Worm (Caenorhabditis elegans) whole organism, early embryonic: Measurements from ENCODE around the gene fbxa-155.

Source experiments
- ama-1 ChIP-seq: fragments of 150-350 bp; optimal IDR thresholded peaks from 2 replicates; lab custom pipeline; 2014
- flt-1 ChIP-seq: fragments of 200-800 bp; sonication (Bioruptor generic); IDR thresholded peaks from 2 replicates; pipeline ENCODE4 v1.3.6; 2022; ENCODE audit warnings: missing genetic modification characterization, missing compliant biosample characterization
- scrt-1 ChIP-seq: fragments of 200-800 bp; sonication (Bioruptor generic); IDR thresholded peaks from 2 replicates; pipeline ENCODE4 v1.3.6; 2022; ENCODE audit warnings: missing genetic modification characterization, missing compliant biosample characterization

DNA sequence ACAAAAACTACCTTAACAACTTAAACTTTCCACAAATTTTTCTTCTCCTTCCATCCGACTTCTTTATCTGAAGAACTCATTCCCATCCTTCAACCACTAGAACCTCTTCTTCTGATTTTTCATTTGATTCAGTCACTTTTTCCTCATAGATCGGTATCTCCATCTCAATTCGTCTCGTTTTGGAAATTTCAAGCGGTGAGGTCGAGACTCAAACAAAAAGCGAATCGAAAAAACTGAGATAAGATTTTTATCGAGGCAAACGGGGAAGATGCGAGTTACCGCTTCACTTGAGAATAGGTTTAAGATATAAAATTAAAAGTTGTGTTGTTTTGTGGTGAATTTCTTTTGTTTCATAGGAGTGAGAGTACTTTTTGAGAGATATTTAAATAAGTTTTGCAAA lies 18.7 kb downstream of the fbxa-155 start:
- TF ChIP-seq ama-1 (lab: Kevin White, UChicago) (no peak), scrt-1 (GFP tag; lab: Robert Waterston, UW) (no peak), flt-1 (GFP tag; lab: Robert Waterston, UW) (no peak)
